Fruit fly (Drosophila melanogaster): ENCODE measurements around the gene CG6638.

The CG6638 gene

dm6 chr3L:8525691-8526421 is 50.0 kb downstream of the CG6638 start (continued):
- TF ChIP-seq hbn (GFP tag; IDR thresholded peaks at IDR 0.05; ENCODE audit: partially characterized antibody) = no peak
- peak; percentile 58 for TF ChIP-seq zfh2 (GFP tag; optimal IDR thresholded peaks at IDR 0.05)
- TF ChIP-seq hb (GFP tag; IDR thresholded peaks at IDR 0.05; ENCODE audit: partially characterized antibody) = no peak
- TF ChIP-seq CTCF (GFP tag; optimal IDR thresholded peaks at IDR 0.05) = no peak
- TF ChIP-seq CG1233 (GFP tag; optimal IDR thresholded peaks at IDR 0.05) = peak; percentile 60
- TF ChIP-seq Nf-YA (GFP tag; IDR thresholded peaks at IDR 0.05) = no peak
- no peak for TF ChIP-seq pita (GFP tag; optimal IDR thresholded peaks at IDR 0.05)
- TF ChIP-seq unpg (GFP tag; optimal IDR thresholded peaks at IDR 0.05) = peak; percentile 33
- no peak for TF ChIP-seq bsh (GFP tag; optimal IDR thresholded peaks at IDR 0.05)
- TF ChIP-seq Meics (GFP tag; optimal IDR thresholded peaks at IDR 0.05) = peak; percentile 62
- 0 out of 2 replicates have a peak, but pooled peaks have one; percentile 25 for TF ChIP-seq ara (GFP tag; IDR thresholded peaks at IDR 0.05)
- TF ChIP-seq E2f2 (GFP tag; IDR thresholded peaks at IDR 0.05) = no peak
- peak; percentile 28 for TF ChIP-seq Fer3 (tag; optimal IDR thresholded peaks at IDR 0.05)
- TF ChIP-seq Blimp-1 (GFP tag; optimal IDR thresholded peaks at IDR 0.05) = no peak
- TF ChIP-seq CG17359 (tag; optimal IDR thresholded peaks at IDR 0.05) = peak; percentile 19
- TF ChIP-seq Camta (GFP tag; optimal IDR thresholded peaks at IDR 0.05) = no peak
- TF ChIP-seq Six4 (GFP tag; optimal IDR thresholded peaks at IDR 0.05) = no peak
- TF ChIP-seq CG2202 (tag; optimal IDR thresholded peaks at IDR 0.05) = no peak
- peak; percentile 22 for TF ChIP-seq org-1 (GFP tag; optimal IDR thresholded peaks at IDR 0.05)
- TF ChIP-seq inv (GFP tag; IDR thresholded peaks at IDR 0.05; ENCODE audit: partially characterized antibody) = no peak
- peak; percentile 30; the same call in 1 of the 2 replicates for TF ChIP-seq lmd (GFP tag; IDR thresholded peaks at IDR 0.05)
- TF ChIP-seq tio (GFP tag; optimal IDR thresholded peaks at IDR 0.05) = no peak
- no peak for TF ChIP-seq esg (GFP tag; conservative IDR thresholded peaks at IDR 0.05)
- TF ChIP-seq Xrp1 (GFP tag; IDR thresholded peaks at IDR 0.05) = no peak; the same call in 1 of the 2 replicates
- no peak for TF ChIP-seq Lhr (GFP tag; optimal IDR thresholded peaks at IDR 0.05)
- TF ChIP-seq H2.0 (GFP tag; IDR thresholded peaks at IDR 0.05) = no peak
- TF ChIP-seq unc-4 (GFP tag; IDR thresholded peaks at IDR 0.05; ENCODE audit: partially characterized antibody) = no peak
- TF ChIP-seq Asciz (GFP tag; optimal IDR thresholded peaks at IDR 0.05) = peak; percentile 36
- no peak for TF ChIP-seq Max (GFP tag; optimal IDR thresholded peaks at IDR 0.05)
- peak; percentile 8 for TF ChIP-seq chn (GFP tag; optimal IDR thresholded peaks at IDR 0.05)
- no peak for TF ChIP-seq Trl (optimal IDR thresholded peaks at IDR 0.05)
- TF ChIP-seq Trl (GFP tag; optimal IDR thresholded peaks at IDR 0.05) = peak; percentile 25
- no peak for TF ChIP-seq pnt (GFP tag; optimal IDR thresholded peaks at IDR 0.05)
- no peak for TF ChIP-seq tna (GFP tag; IDR thresholded peaks at IDR 0.05; ENCODE audit: partially characterized antibody)
- peak; percentile 35 for TF ChIP-seq PHDP (tag; optimal IDR thresholded peaks at IDR 0.05)
- peak; percentile 23 for TF ChIP-seq CHES-1-like (GFP tag; optimal IDR thresholded peaks at IDR 0.05)
- no peak for TF ChIP-seq gcm2 (GFP tag; optimal IDR thresholded peaks at IDR 0.05)
- no peak for TF ChIP-seq Mad (GFP tag; optimal IDR thresholded peaks at IDR 0.05)
- no peak for TF ChIP-seq emc (GFP tag; optimal IDR thresholded peaks at IDR 0.05)
- TF ChIP-seq CG14667 (GFP tag; IDR thresholded peaks at IDR 0.05) = no peak
- TF ChIP-seq GATAe (GFP tag; conservative IDR thresholded peaks at IDR 0.05) = peak; percentile 70
- TF ChIP-seq salm (tag; optimal IDR thresholded peaks at IDR 0.05) = no peak
- TF ChIP-seq chm (GFP tag; IDR thresholded peaks at IDR 0.05) = no peak
- TF ChIP-seq z (GFP tag; IDR thresholded peaks at IDR 0.05) = no peak; the same call in 2 of the 3 replicates
- no peak for TF ChIP-seq CG18476 (GFP tag; optimal IDR thresholded peaks at IDR 0.05)
- peak; percentile 57 for TF ChIP-seq CG7786 (GFP tag; optimal IDR thresholded peaks at IDR 0.05)
- TF ChIP-seq Ssrp (tag; optimal IDR thresholded peaks at IDR 0.05) = no peak
- no peak for TF ChIP-seq insv (GFP tag; optimal IDR thresholded peaks at IDR 0.05)
- no peak for TF ChIP-seq CG13123 (GFP tag; optimal IDR thresholded peaks at IDR 0.05)
- peak in 1 of 2 experiments; percentile 66 for TF ChIP-seq dpn (GFP tag; optimal IDR thresholded peaks at IDR 0.05)
- TF ChIP-seq CG5245 (GFP tag; optimal IDR thresholded peaks at IDR 0.05) = no peak
